Fruit fly (Drosophila melanogaster): Measurements from ENCODE around the gene mora.

The mora gene

DNA sequence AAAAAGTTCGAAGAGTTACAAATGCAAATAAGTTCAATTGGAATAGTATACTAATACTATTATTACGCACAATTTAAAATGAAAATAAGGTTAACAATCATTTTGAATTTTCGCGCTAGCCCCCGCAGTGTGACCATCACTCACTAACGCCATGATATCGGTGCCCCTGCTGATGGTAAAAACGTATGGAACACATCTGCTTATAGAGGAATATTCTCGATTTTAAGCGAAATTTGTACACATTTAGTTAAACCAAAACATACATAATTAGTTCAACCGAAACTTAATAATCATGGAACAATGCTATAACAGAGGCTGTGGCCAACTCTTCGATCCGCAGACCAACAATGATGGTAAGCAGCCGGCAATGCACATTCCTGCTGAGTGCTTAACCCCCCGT is at the start of gene mora:
Gene mora, plus strand, starts transcription at position 172 of the 400 bp plus-strand sequence.
- no peak for TF ChIP-seq insv (optimal IDR thresholded peaks at IDR 0.05)
- TF ChIP-seq ttk (optimal IDR thresholded peaks at IDR 0.05) = no peak
- TF ChIP-seq Myc (optimal IDR thresholded peaks at IDR 0.05) = no peak
- no peak for TF ChIP-seq Sin3A (optimal IDR thresholded peaks at IDR 0.05)
- no peak for TF ChIP-seq h (optimal IDR thresholded peaks at IDR 0.05)
- TF ChIP-seq psq (optimal IDR thresholded peaks at IDR 0.05) = no peak

- TF ChIP-seq h (optimal IDR thresholded peaks at IDR 0.05) = no peak
- TF ChIP-seq psq (optimal IDR thresholded peaks at IDR 0.05) = no peak
- TF ChIP-seq ttk (optimal IDR thresholded peaks at IDR 0.05) = no peak
Measured at dm6 chr3R:24137311-24137945, 48.7 kb upstream of the mora start, which contains the start of gene Npc2f. TSS of gene Npc2f (plus strand) at chr3R:24137895.

DNA sequence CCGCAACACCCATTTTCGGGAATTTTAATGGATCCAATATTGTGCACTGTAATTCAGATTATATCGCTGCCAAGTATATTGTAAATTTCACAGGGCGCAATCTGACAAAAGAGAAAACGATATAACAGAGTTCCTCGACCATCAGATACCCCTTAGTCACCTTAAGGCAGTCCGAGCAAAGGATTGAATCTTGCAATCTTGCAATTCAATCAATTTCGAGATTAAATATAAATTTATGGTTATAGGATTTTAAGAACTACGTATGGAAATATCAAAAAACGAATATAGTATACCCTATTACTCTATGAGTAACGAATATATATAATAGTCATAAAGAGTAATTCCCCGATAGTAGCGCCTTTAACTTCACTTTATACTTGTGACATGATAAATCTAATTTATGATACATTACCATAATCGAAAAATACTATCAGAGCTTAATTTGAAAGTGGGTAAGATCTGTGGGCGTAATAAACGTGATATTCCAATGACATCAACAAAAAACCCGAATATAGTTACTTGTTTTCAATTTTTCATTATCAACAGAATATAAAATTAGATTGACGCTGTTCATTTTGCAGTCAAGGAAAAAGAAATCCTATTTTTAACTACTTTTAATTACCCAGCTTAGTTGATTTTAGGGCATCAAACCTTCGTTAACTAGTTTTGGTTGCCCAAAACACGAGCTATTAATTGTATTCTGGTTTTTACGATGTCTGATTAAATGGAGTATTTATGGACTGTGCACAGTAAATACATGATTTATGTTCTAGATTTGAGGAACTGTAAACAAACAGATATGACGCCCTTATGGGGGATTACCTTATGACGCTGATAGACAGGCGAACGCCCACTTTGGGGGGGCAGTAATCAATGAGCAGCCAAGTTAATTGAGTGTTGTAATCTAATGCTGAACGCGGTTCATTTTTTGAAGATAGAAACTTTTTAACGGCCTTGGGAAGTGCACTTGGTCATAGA is 47.4 kb upstream of the mora start:
- TF ChIP-seq Myc (optimal IDR thresholded peaks at IDR 0.05) = no peak
- no peak for TF ChIP-seq h (optimal IDR thresholded peaks at IDR 0.05)
- TF ChIP-seq Sin3A (optimal IDR thresholded peaks at IDR 0.05) = no peak
- TF ChIP-seq ttk (optimal IDR thresholded peaks at IDR 0.05) = no peak
- no peak for TF ChIP-seq psq (optimal IDR thresholded peaks at IDR 0.05)
- no peak for TF ChIP-seq insv (optimal IDR thresholded peaks at IDR 0.05)

- TF ChIP-seq Sin3A (optimal IDR thresholded peaks at IDR 0.05) (no peak), insv (optimal IDR thresholded peaks at IDR 0.05) (no peak), Myc (optimal IDR thresholded peaks at IDR 0.05) (no peak), ttk (optimal IDR thresholded peaks at IDR 0.05) (no peak), h (optimal IDR thresholded peaks at IDR 0.05) (no peak), psq (optimal IDR thresholded peaks at IDR 0.05) (no peak)
Measured at dm6 chr3R:24139646-24140130, 46.5 kb upstream of the mora start.

DNA sequence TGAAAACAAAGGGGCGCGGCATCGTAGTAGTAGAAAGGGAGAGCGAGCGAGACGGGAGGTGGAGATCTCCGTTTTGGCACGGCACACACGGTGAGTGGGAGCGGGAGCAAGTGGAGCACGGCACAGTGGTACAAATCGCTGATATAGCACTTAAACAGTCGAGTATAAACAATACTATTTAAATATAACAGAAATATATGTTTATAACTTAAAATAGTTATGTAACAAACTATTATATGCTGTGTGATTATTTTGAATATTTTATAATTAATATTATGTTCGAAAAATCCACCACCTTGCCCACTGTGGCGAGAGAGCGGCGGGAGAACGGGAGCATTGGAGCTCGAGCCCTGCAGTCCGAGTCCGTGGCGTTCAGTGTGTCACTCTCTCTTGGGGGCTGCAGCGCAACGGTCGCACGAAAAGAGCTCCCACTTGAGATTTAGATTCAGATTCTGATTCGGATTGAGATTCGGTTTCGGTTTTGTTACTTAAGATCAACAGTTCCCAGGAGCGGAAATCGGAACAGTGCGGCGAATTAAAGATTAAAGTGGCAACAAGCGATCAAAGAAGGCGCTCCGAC is 45.1 kb upstream of the mora start, which contains the start of gene Kal1:
Gene Kal1, plus strand, starts transcription at position 383 of the 580 bp plus-strand sequence.
- TF ChIP-seq insv (optimal IDR thresholded peaks at IDR 0.05) (no peak), Sin3A (optimal IDR thresholded peaks at IDR 0.05) (no peak), Myc (optimal IDR thresholded peaks at IDR 0.05) (no peak), ttk (optimal IDR thresholded peaks at IDR 0.05) (no peak), psq (optimal IDR thresholded peaks at IDR 0.05) (no peak), h (optimal IDR thresholded peaks at IDR 0.05) (no peak)

- TF ChIP-seq Sin3A (optimal IDR thresholded peaks at IDR 0.05) = no peak
- TF ChIP-seq Myc (optimal IDR thresholded peaks at IDR 0.05) = no peak
- no peak for TF ChIP-seq h (optimal IDR thresholded peaks at IDR 0.05)
- TF ChIP-seq insv (optimal IDR thresholded peaks at IDR 0.05) = no peak
- no peak for TF ChIP-seq ttk (optimal IDR thresholded peaks at IDR 0.05)
- no peak for TF ChIP-seq psq (optimal IDR thresholded peaks at IDR 0.05)
Measured at dm6 chr3R:24142971-24143370, 43.2 kb upstream of the mora start.

DNA sequence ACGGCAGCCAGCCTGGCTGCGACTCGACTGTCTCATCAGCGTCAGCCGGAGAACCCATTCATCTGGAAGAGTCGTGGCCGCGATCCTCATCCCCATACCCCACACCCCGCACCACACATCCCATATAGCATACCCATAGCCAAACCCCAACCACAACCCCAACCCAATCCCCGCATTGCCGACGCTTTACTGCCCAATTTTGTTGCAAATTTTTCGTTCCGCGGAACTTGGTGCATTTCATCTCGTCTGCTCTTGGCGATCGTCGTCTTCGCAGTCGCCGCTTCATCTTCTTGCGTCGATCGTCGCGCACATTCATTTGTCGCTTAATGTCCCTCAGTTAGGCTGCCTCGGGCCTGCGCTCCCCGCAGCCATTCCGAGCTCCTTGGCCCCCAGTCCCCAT is 42.8 kb upstream of the mora start:
- no peak for TF ChIP-seq psq (optimal IDR thresholded peaks at IDR 0.05)
- no peak for TF ChIP-seq Sin3A (optimal IDR thresholded peaks at IDR 0.05)
- TF ChIP-seq ttk (optimal IDR thresholded peaks at IDR 0.05) = no peak
- no peak for TF ChIP-seq Myc (optimal IDR thresholded peaks at IDR 0.05)
- no peak for TF ChIP-seq h (optimal IDR thresholded peaks at IDR 0.05)
- no peak for TF ChIP-seq insv (optimal IDR thresholded peaks at IDR 0.05)

DNA sequence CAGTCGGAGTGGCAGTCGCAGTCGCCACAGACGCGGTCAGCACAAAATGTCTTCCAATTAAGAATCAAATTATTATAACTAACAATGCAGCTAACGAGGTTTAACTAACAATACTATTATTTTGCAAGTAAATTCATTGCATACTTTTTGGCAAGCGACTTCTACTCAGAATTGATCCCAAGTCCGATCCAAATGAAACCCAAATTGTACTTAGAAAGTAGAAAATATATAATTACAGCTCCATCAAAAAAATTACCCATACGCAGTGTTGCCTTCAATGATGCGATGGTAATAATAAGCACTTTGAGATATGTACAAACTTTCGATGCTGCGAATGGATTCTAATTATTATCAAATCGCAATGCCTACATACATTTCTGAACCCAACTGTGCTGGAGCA is 42.4 kb upstream of the mora start:
- TF ChIP-seq psq (optimal IDR thresholded peaks at IDR 0.05) (no peak), h (optimal IDR thresholded peaks at IDR 0.05) (no peak)

DNA sequence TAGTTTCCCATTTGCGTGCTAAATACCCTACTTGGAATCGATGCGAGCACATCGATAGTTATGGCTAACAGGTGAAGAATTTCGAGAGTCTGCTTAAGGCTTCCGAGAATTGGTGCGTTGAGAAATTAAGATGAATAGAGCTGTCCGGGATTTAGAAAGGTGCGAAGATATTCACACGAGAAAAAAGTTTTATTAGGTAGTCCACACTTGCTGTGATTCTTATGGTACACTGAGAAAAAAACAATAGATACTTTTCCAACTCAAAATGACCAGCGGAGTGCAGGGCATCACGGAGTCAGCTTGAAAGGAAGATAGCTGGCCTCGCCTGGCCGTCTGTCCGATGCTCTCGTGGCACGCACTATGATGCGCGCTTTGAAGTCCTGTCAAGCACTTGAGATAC is 41.6 kb upstream of the mora start:
- TF ChIP-seq Myc (optimal IDR thresholded peaks at IDR 0.05) = no peak
- no peak for TF ChIP-seq Sin3A (optimal IDR thresholded peaks at IDR 0.05)
- no peak for TF ChIP-seq insv (optimal IDR thresholded peaks at IDR 0.05)
- TF ChIP-seq h (optimal IDR thresholded peaks at IDR 0.05) = no peak
- TF ChIP-seq ttk (optimal IDR thresholded peaks at IDR 0.05) = no peak

- TF ChIP-seq Myc (optimal IDR thresholded peaks at IDR 0.05) (no peak), psq (optimal IDR thresholded peaks at IDR 0.05) (no peak), Sin3A (optimal IDR thresholded peaks at IDR 0.05) (no peak), h (optimal IDR thresholded peaks at IDR 0.05) (no peak), insv (optimal IDR thresholded peaks at IDR 0.05) (no peak), ttk (optimal IDR thresholded peaks at IDR 0.05) (no peak)
Measured at dm6 chr3R:24148838-24149237, 37.3 kb upstream of the mora start, which contains the start of gene Slimp. TSS of gene Slimp (minus strand) at chr3R:24148967.

- TF ChIP-seq Myc (optimal IDR thresholded peaks at IDR 0.05) = no peak
- TF ChIP-seq ttk (optimal IDR thresholded peaks at IDR 0.05) = no peak
- no peak for TF ChIP-seq insv (optimal IDR thresholded peaks at IDR 0.05)
- TF ChIP-seq Sin3A (optimal IDR thresholded peaks at IDR 0.05) = no peak
- TF ChIP-seq h (optimal IDR thresholded peaks at IDR 0.05) = no peak
- no peak for TF ChIP-seq psq (optimal IDR thresholded peaks at IDR 0.05)
Measured at dm6 chr3R:24150103-24150502, 36.1 kb upstream of the mora start, which contains the start of gene p38c. TSS of gene p38c (minus strand) at chr3R:24150203.

All from Kc167 (cell line).